Fruit fly (Drosophila melanogaster) whole organism, embryonic: ENCODE measurements around the gene Hsp70Ba.

ENCODE experiments used
- Ada2b ChIP-seq: fragments of 200-800 bp; sonication (Bioruptor generic); IDR thresholded peaks from 2 replicates; pipeline ENCODE4 v1.3.6; 2022; ENCODE audit warnings: missing biosample characterization, missing genetic modification characterization
- BtbVII ChIP-seq: fragments of 200-800 bp; sonication (Bioruptor generic); optimal IDR thresholded peaks from 3 replicates; lab custom pipeline; 2017; ENCODE audit warnings: missing biosample characterization, mild to moderate bottlenecking, missing genetic modification characterization
- CG11085 ChIP-seq: fragments of 200-800 bp; sonication (Bioruptor generic); IDR thresholded peaks from 2 replicates; pipeline ENCODE4 v1.3.6; 2022; ENCODE audit warnings: missing biosample characterization, missing genetic modification characterization
- CG12219 ChIP-seq: fragments of 200-800 bp; sonication (Bioruptor generic); optimal IDR thresholded peaks from 3 replicates; lab custom pipeline; 2018; ENCODE audit warnings: missing biosample characterization, mild to moderate bottlenecking, missing genetic modification characterization
- CG12942 ChIP-seq: fragments of 200-800 bp; sonication (Bioruptor generic); optimal IDR thresholded peaks from 3 replicates; lab custom pipeline; 2016; ENCODE audit warnings: missing biosample characterization, missing genetic modification characterization
- CG14441 ChIP-seq: fragments of 200-800 bp; sonication (Bioruptor generic); IDR thresholded peaks from 2 replicates; pipeline ENCODE4 v1.3.6; 2022; ENCODE audit warnings: missing biosample characterization, missing genetic modification characterization
- CG15269 ChIP-seq: fragments of 200-800 bp; sonication (Bioruptor generic); optimal IDR thresholded peaks from 2 replicates; lab custom pipeline; 2018; ENCODE audit warnings: missing biosample characterization, mild to moderate bottlenecking, missing genetic modification characterization, moderate library complexity
- CG1603 ChIP-seq: fragments of 200-800 bp; sonication (Bioruptor generic); optimal IDR thresholded peaks from 2 replicates; lab custom pipeline; 2019; ENCODE audit warnings: missing biosample characterization, mild to moderate bottlenecking, missing genetic modification characterization, moderate library complexity
- CG34376 ChIP-seq: fragments of 200-800 bp; sonication (Bioruptor generic); optimal IDR thresholded peaks from 2 replicates; lab custom pipeline; 2018; ENCODE audit warnings: missing biosample characterization, mild to moderate bottlenecking, missing genetic modification characterization
- CG4617 ChIP-seq: fragments of 200-800 bp; sonication (Bioruptor generic); optimal IDR thresholded peaks from 3 replicates; lab custom pipeline; 2016; ENCODE audit warnings: missing biosample characterization, missing genetic modification characterization, borderline replicate concordance
- CG6654 ChIP-seq: fragments of 200-800 bp; sonication (Bioruptor generic); optimal IDR thresholded peaks from 2 replicates; lab custom pipeline; 2017; ENCODE audit warnings: missing biosample characterization, mild to moderate bottlenecking, missing genetic modification characterization
- CG6689 ChIP-seq: fragments of 200-800 bp; sonication (Bioruptor generic); IDR thresholded peaks from 2 replicates; pipeline ENCODE4 v1.3.6; 2022; ENCODE audit warnings: missing biosample characterization, missing genetic modification characterization
- CG7839 ChIP-seq: fragments of 200-800 bp; sonication (Bioruptor generic); optimal IDR thresholded peaks from 3 replicates; lab custom pipeline; 2018; ENCODE audit warnings: missing biosample characterization, mild to moderate bottlenecking, missing genetic modification characterization, moderate library complexity
- CG9215 ChIP-seq: fragments of 200-800 bp; sonication (Bioruptor generic); IDR thresholded peaks from 2 replicates; pipeline ENCODE4 v1.3.6; 2022; ENCODE audit warnings: missing biosample characterization, missing genetic modification characterization
- Deaf1 ChIP-seq: fragments of 200-800 bp; optimal IDR thresholded peaks from 3 replicates; lab custom pipeline; 2019; ENCODE audit warnings: missing biosample characterization, mild to moderate bottlenecking, missing genetic modification characterization, moderate library complexity
- Dip2 ChIP-seq: fragments of 200-800 bp; sonication (Bioruptor generic); IDR thresholded peaks from 2 replicates; pipeline ENCODE4 v1.3.6; 2022; ENCODE audit warnings: missing biosample characterization, missing genetic modification characterization
- E2f2 ChIP-seq: fragments of 200-800 bp; sonication (Bioruptor generic); IDR thresholded peaks from 2 replicates; pipeline ENCODE4 v1.3.6; 2022; ENCODE audit warnings: missing biosample characterization, missing genetic modification characterization
- NFAT ChIP-seq: fragments of 200-800 bp; sonication (Bioruptor generic); IDR thresholded peaks from 2 replicates; pipeline ENCODE4 v1.3.6; 2022; ENCODE audit warnings: missing biosample characterization, missing genetic modification characterization
- Ravus ChIP-seq: fragments of 200-800 bp; sonication (Bioruptor generic); IDR thresholded peaks from 2 replicates; pipeline ENCODE4 v1.3.6; 2022; ENCODE audit warnings: missing biosample characterization, missing genetic modification characterization
- Scr ChIP-seq: fragments of 200-800 bp; sonication (Bioruptor generic); IDR thresholded peaks from 2 replicates; pipeline ENCODE4 v1.3.6; 2022; ENCODE audit warnings: missing biosample characterization, missing genetic modification characterization; ENCODE audit not compliant: partially characterized antibody
- Xrp1 ChIP-seq: fragments of 200-800 bp; sonication (Bioruptor generic); IDR thresholded peaks from 2 replicates; pipeline ENCODE4 v1.3.6; 2022; ENCODE audit warnings: missing biosample characterization, missing genetic modification characterization
- ash1 ChIP-seq: fragments of 200-800 bp; sonication (Bioruptor generic); optimal IDR thresholded peaks from 2 replicates; lab custom pipeline; 2018; ENCODE audit warnings: missing biosample characterization, mild to moderate bottlenecking, missing genetic modification characterization
- az2 ChIP-seq: fragments of 200-800 bp; sonication (Bioruptor generic); optimal IDR thresholded peaks from 3 replicates; lab custom pipeline; 2016; ENCODE audit warnings: missing biosample characterization, missing genetic modification characterization
- ems ChIP-seq: fragments of 200-800 bp; sonication (Bioruptor generic); optimal IDR thresholded peaks from 3 replicates; lab custom pipeline; 2016; ENCODE audit warnings: missing biosample characterization, missing genetic modification characterization
- en ChIP-seq: fragments of 200-800 bp; sonication (Bioruptor generic); optimal IDR thresholded peaks from 2 replicates; lab custom pipeline; 2016; ENCODE audit warnings: missing biosample characterization, missing genetic modification characterization
- esg ChIP-seq: fragments of 200-800 bp; sonication (Bioruptor generic); conservative IDR thresholded peaks from 2 replicates; pipeline ENCODE4 v1.3.6; 2022; ENCODE audit warnings: missing biosample characterization, missing genetic modification characterization
- grn ChIP-seq: fragments of 200-800 bp; sonication (Bioruptor generic); optimal IDR thresholded peaks from 3 replicates; lab custom pipeline; 2017; ENCODE audit warnings: missing biosample characterization, missing genetic modification characterization
- kay ChIP-seq: fragments of 200-800 bp; sonication (Bioruptor generic); optimal IDR thresholded peaks from 2 replicates; lab custom pipeline; 2016; ENCODE audit warnings: missing biosample characterization, missing genetic modification characterization
- lov ChIP-seq, 2 experiments: fragments of 200-800 bp in 1 of 2; fragments of >200 bp in 1 of 2; sonication (Bioruptor generic) in 1 of 2; IDR thresholded peaks in 1 of 2; optimal IDR thresholded peaks in 1 of 2; 2 replicates in 1 of 2; 3 replicates in 1 of 2; pipeline versions ENCODE4 v1.3.6 to Lab custom; 2017 to 2022; ENCODE audit warnings: missing biosample characterization in 1 of 2, missing genetic modification characterization in 1 of 2
- nerfin-1 ChIP-seq: fragments of 200-800 bp; sonication (Bioruptor generic); optimal IDR thresholded peaks from 3 replicates; lab custom pipeline; 2019; ENCODE audit warnings: missing biosample characterization, mild to moderate bottlenecking, missing genetic modification characterization, moderate library complexity
- oc ChIP-seq: fragments of 200-800 bp; sonication (Bioruptor generic); optimal IDR thresholded peaks from 2 replicates; lab custom pipeline; 2018; ENCODE audit warnings: missing biosample characterization, mild to moderate bottlenecking, missing genetic modification characterization, moderate library complexity
- pan ChIP-seq, 4 experiments: fragments of >200 bp in 3 of 4; fragments of 200-800 bp in 1 of 4; sonication (Bioruptor generic) in 1 of 4; optimal IDR thresholded peaks in 3 of 4; IDR thresholded peaks in 1 of 4; 2 replicates each; pipeline versions ENCODE4 v1.3.6 to Lab custom; 2017 to 2022; ENCODE audit warnings: missing biosample characterization in 2 of 4, missing genetic modification characterization in 2 of 4, mixed read lengths in 1 of 4
- psq ChIP-seq: fragments of 200-800 bp; sonication (Bioruptor generic); optimal IDR thresholded peaks from 2 replicates; lab custom pipeline; 2017; ENCODE audit warnings: missing biosample characterization, missing genetic modification characterization
- sens-2 ChIP-seq: fragments of 200-800 bp; sonication (Bioruptor generic); IDR thresholded peaks from 2 replicates; pipeline ENCODE4 v1.3.6; 2022; ENCODE audit warnings: missing biosample characterization, missing genetic modification characterization
- seq ChIP-seq: fragments of 200-800 bp; sonication (Bioruptor generic); IDR thresholded peaks from 2 replicates; pipeline ENCODE4 v1.3.6; 2022; ENCODE audit warnings: missing biosample characterization, missing genetic modification characterization
- slou ChIP-seq: fragments of 200-800 bp; sonication (Bioruptor generic); optimal IDR thresholded peaks from 3 replicates; lab custom pipeline; 2016; ENCODE audit warnings: missing biosample characterization, missing genetic modification characterization
- sob ChIP-seq: fragments of 200-800 bp; sonication (Bioruptor generic); IDR thresholded peaks from 2 replicates; pipeline ENCODE4 v1.3.6; 2022; ENCODE audit warnings: missing biosample characterization, missing genetic modification characterization
- sr ChIP-seq: fragments of 200-800 bp; sonication (Bioruptor generic); IDR thresholded peaks from 3 replicates; pipeline ENCODE4 v1.3.6; 2022; ENCODE audit warnings: missing biosample characterization, missing genetic modification characterization
- sug ChIP-seq: fragments of 200-800 bp; optimal IDR thresholded peaks from 2 replicates; lab custom pipeline; 2019; ENCODE audit warnings: missing biosample characterization, mild to moderate bottlenecking, missing genetic modification characterization, moderate library complexity
- tio ChIP-seq: fragments of 200-800 bp; sonication (Bioruptor generic); optimal IDR thresholded peaks from 2 replicates; lab custom pipeline; 2017; ENCODE audit warnings: missing biosample characterization, missing genetic modification characterization, inconsistent platforms
- toy ChIP-seq: fragments of 200-800 bp; sonication (Bioruptor generic); IDR thresholded peaks from 2 replicates; pipeline ENCODE4 v1.3.6; 2022; ENCODE audit warnings: missing biosample characterization, missing genetic modification characterization
- unc-4 ChIP-seq: fragments of 200-800 bp; sonication (Bioruptor generic); IDR thresholded peaks from 2 replicates; pipeline ENCODE4 v1.3.6; 2022; ENCODE audit warnings: missing biosample characterization, missing genetic modification characterization; ENCODE audit not compliant: partially characterized antibody
- vnd ChIP-seq: fragments of 200-800 bp; sonication (Bioruptor generic); IDR thresholded peaks from 3 replicates; pipeline ENCODE4 v1.3.6; 2022; ENCODE audit warnings: missing biosample characterization, missing genetic modification characterization; ENCODE audit not compliant: partially characterized antibody
- wdn ChIP-seq: fragments of 200-800 bp; sonication (Bioruptor generic); IDR thresholded peaks from 2 replicates; pipeline ENCODE4 v1.3.6; 2022; ENCODE audit warnings: missing biosample characterization, missing genetic modification characterization
- wor ChIP-seq: fragments of 200-800 bp; sonication (Bioruptor generic); IDR thresholded peaks from 2 replicates; pipeline ENCODE4 v1.3.6; 2022; ENCODE audit warnings: missing biosample characterization, missing genetic modification characterization

The Hsp70Ba gene

dm6 chr3R:12443769-12444168, 23.8 kb downstream of the Hsp70Ba start (continued):
- TF ChIP-seq CG14441 (GFP tag; lab: Robert Waterston, UW) (no peak), CG1603 (tag; lab: Kevin White, UChicago) (no peak), Xrp1 (GFP tag; lab: Robert Waterston, UW) (no peak), CG11085 (GFP tag; lab: Robert Waterston, UW) (no peak), NFAT (GFP tag; lab: Robert Waterston, UW) (no peak), ash1 (GFP tag; lab: Kevin White, UChicago) (no peak), sob (GFP tag; lab: Robert Waterston, UW) (no peak), sr (GFP tag; lab: Robert Waterston, UW) (no peak), Scr (GFP tag; lab: Robert Waterston, UW) (0 out of 2 replicates have a peak, but pooled peaks have one; percentile 12), ems (no peak), BtbVII (GFP tag; lab: Kevin White, UChicago) (no peak), CG34376 (GFP tag; lab: Kevin White, UChicago) (peak; percentile 63), az2 (GFP tag; lab: Kevin White, UChicago) (no peak), seq (GFP tag; lab: Robert Waterston, UW) (no peak), psq (GFP tag; lab: Kevin White, UChicago) (no peak), lov (optimal IDR thresholded peaks at IDR 0.05; lab: Kevin White, UChicago) (no peak), lov (GFP tag; IDR thresholded peaks at IDR 0.05; lab: Robert Waterston, UW) (no peak), wor (no peak), CG15269 (tag; lab: Kevin White, UChicago) (no peak), E2f2 (no peak), toy (GFP tag; lab: Robert Waterston, UW) (no peak), Dip2 (GFP tag; lab: Robert Waterston, UW) (no peak), oc (tag; lab: Kevin White, UChicago) (no peak), CG12942 (GFP tag; lab: Kevin White, UChicago) (no peak), CG7839 (tag; lab: Kevin White, UChicago) (no peak), sens-2 (GFP tag; lab: Robert Waterston, UW) (no peak), grn (peak; percentile 55), esg (no peak), Deaf1 (tag; lab: Kevin White, UChicago) (peak; percentile 60), en (GFP tag; lab: Kevin White, UChicago) (no peak), sug (peak; percentile 20), slou (GFP tag; lab: Kevin White, UChicago) (no peak), CG6654 (GFP tag; lab: Kevin White, UChicago) (no peak), tio (GFP tag; lab: Kevin White, UChicago) (no peak), Ravus (no peak), wdn (GFP tag; lab: Robert Waterston, UW) (no peak), nerfin-1 (tag; lab: Kevin White, UChicago) (no peak), vnd (GFP tag; lab: Robert Waterston, UW) (no peak), CG9215 (no peak), CG6689 (GFP tag; lab: Robert Waterston, UW) (no peak), Ada2b (GFP tag; lab: Robert Waterston, UW) (no peak), unc-4 (GFP tag; lab: Robert Waterston, UW) (peak; percentile 18; the same call in 1 of the 2 replicates), pan (optimal IDR thresholded peaks at IDR 0.05; lab: Kevin White, UChicago) (no peak), pan (GFP tag; optimal IDR thresholded peaks at IDR 0.05 in 1 of 2, IDR thresholded peaks at IDR 0.05 in 1 of 2) (no peak), CG4617 (GFP tag; lab: Kevin White, UChicago) (no peak), kay (GFP tag; lab: Kevin White, UChicago) (no peak), CG12219 (GFP tag; lab: Kevin White, UChicago) (no peak)
